Worm (Caenorhabditis elegans) whole organism, L2 larva: ENCODE data around the gene syx-2.

Experiments used
- C34F6.9 ChIP-seq: fragments of 150-350 bp; optimal IDR thresholded peaks from 2 replicates; lab custom pipeline; 2014; ENCODE audit warnings: missing biosample characterization, missing genetic modification characterization
- F13H6.1 ChIP-seq: sonication (generic microtip); optimal IDR thresholded peaks from 2 replicates; lab custom pipeline; 2016; ENCODE audit warnings: missing genetic modification characterization, missing compliant biosample characterization
- R02D3.7 ChIP-seq: fragments of 150-350 bp; optimal IDR thresholded peaks from 2 replicates; lab custom pipeline; 2014; ENCODE audit warnings: missing biosample characterization, missing genetic modification characterization
- Y55F3AM.14 ChIP-seq: fragments of 200-800 bp; sonication (Bioruptor generic); optimal IDR thresholded peaks from 2 replicates; lab custom pipeline; 2018; ENCODE audit warnings: mild to moderate bottlenecking, missing genetic modification characterization, missing compliant biosample characterization
- ZK546.5 ChIP-seq: sonication (generic microtip); optimal IDR thresholded peaks from 2 replicates; lab custom pipeline; 2017; ENCODE audit warnings: missing biosample characterization, missing genetic modification characterization
- alr-1 ChIP-seq: fragments of 150-350 bp; optimal IDR thresholded peaks from 2 replicates; lab custom pipeline; 2014; ENCODE audit warnings: missing biosample characterization, missing genetic modification characterization
- aly-2 ChIP-seq: fragments of 150-350 bp; optimal IDR thresholded peaks from 2 replicates; lab custom pipeline; 2014; ENCODE audit warnings: missing biosample characterization, missing genetic modification characterization
- ama-1 ChIP-seq: fragments of 150-350 bp; optimal IDR thresholded peaks from 2 replicates; lab custom pipeline; 2018; ENCODE audit warnings: inconsistent platforms
- blmp-1 ChIP-seq: sonication (generic microtip); optimal IDR thresholded peaks from 2 replicates; lab custom pipeline; 2017; ENCODE audit warnings: missing genetic modification characterization, mild to moderate bottlenecking, missing compliant biosample characterization, antibody characterized with exemption, moderate library complexity; ENCODE audit not compliant: insufficient read depth
- ceh-16 ChIP-seq: fragments of 150-350 bp; optimal IDR thresholded peaks from 2 replicates; lab custom pipeline; 2014; ENCODE audit warnings: missing biosample characterization, missing genetic modification characterization
- ceh-82 ChIP-seq: fragments of 150-350 bp; optimal IDR thresholded peaks from 2 replicates; lab custom pipeline; 2014; ENCODE audit warnings: missing biosample characterization, missing genetic modification characterization
- crh-2 ChIP-seq: sonication (generic microtip); optimal IDR thresholded peaks from 2 replicates; lab custom pipeline; 2017; ENCODE audit warnings: missing biosample characterization, missing genetic modification characterization
- dmd-4 ChIP-seq: sonication (generic microtip); optimal IDR thresholded peaks from 2 replicates; lab custom pipeline; 2017; ENCODE audit warnings: missing biosample characterization, missing genetic modification characterization
- egl-27 ChIP-seq: sonication (generic microtip); optimal IDR thresholded peaks from 3 replicates; lab custom pipeline; 2017; ENCODE audit warnings: missing biosample characterization, missing genetic modification reagents, missing genetic modification characterization
- elt-1 ChIP-seq: fragments of 150-350 bp; optimal IDR thresholded peaks from 2 replicates; lab custom pipeline; 2014; ENCODE audit warnings: missing biosample characterization, missing genetic modification characterization
- elt-3 ChIP-seq: sonication (generic microtip); optimal IDR thresholded peaks from 2 replicates; lab custom pipeline; 2017; ENCODE audit warnings: missing biosample characterization, missing genetic modification characterization
- fos-1 ChIP-seq: fragments of 150-350 bp; optimal IDR thresholded peaks from 2 replicates; lab custom pipeline; 2014; ENCODE audit warnings: missing biosample characterization, missing genetic modification characterization
- gmeb-1 ChIP-seq: fragments of 150-350 bp; optimal IDR thresholded peaks from 2 replicates; lab custom pipeline; 2014; ENCODE audit warnings: missing biosample characterization, missing genetic modification characterization
- lin-11 ChIP-seq: fragments of 150-350 bp; sonication (generic microtip); optimal IDR thresholded peaks from 2 replicates; lab custom pipeline; 2014; ENCODE audit warnings: missing biosample characterization, missing genetic modification characterization, inconsistent platforms, mixed read lengths
- lin-13 ChIP-seq: fragments of 150-350 bp; optimal IDR thresholded peaks from 2 replicates; lab custom pipeline; 2014; ENCODE audit warnings: missing biosample characterization, missing genetic modification reagents, missing genetic modification characterization
- lin-39 ChIP-seq: fragments of 150-350 bp; optimal IDR thresholded peaks from 2 replicates; lab custom pipeline; 2014; ENCODE audit warnings: missing biosample characterization, missing genetic modification reagents, missing genetic modification characterization
- lsy-2 ChIP-seq, 2 experiments: fragments of 150-350 bp in 1 of 2; sonication (generic microtip) in 1 of 2; optimal IDR thresholded peaks; 2 replicates each; lab custom pipeline; 2014 to 2017; ENCODE audit warnings: missing biosample characterization in 2 of 2, missing genetic modification characterization in 2 of 2
- mab-5 ChIP-seq: fragments of 150-350 bp; optimal IDR thresholded peaks from 2 replicates; lab custom pipeline; 2014; ENCODE audit warnings: missing biosample characterization, missing genetic modification characterization
- mbf-1 ChIP-seq: sonication (generic microtip); optimal IDR thresholded peaks from 2 replicates; lab custom pipeline; 2017; ENCODE audit warnings: missing biosample characterization, missing genetic modification characterization
- nhr-10 ChIP-seq: sonication (generic microtip); optimal IDR thresholded peaks from 2 replicates; lab custom pipeline; 2017; ENCODE audit warnings: missing biosample characterization, missing genetic modification characterization
- nhr-11 ChIP-seq: fragments of 150-350 bp; optimal IDR thresholded peaks from 2 replicates; lab custom pipeline; 2014; ENCODE audit warnings: missing biosample characterization, missing genetic modification characterization
- nhr-12 ChIP-seq: fragments of 150-350 bp; optimal IDR thresholded peaks from 2 replicates; lab custom pipeline; 2014; ENCODE audit warnings: missing biosample characterization, missing genetic modification characterization
- nhr-129 ChIP-seq: fragments of 150-350 bp; optimal IDR thresholded peaks from 2 replicates; lab custom pipeline; 2014; ENCODE audit warnings: missing biosample characterization, missing genetic modification characterization
- nhr-21 ChIP-seq: fragments of 150-350 bp; optimal IDR thresholded peaks from 2 replicates; lab custom pipeline; 2014; ENCODE audit warnings: missing biosample characterization, missing genetic modification characterization
- nhr-23 ChIP-seq: fragments of 150-350 bp; optimal IDR thresholded peaks from 2 replicates; lab custom pipeline; 2014; ENCODE audit warnings: missing biosample characterization, missing genetic modification reagents, missing genetic modification characterization
- nhr-237 ChIP-seq: fragments of 150-350 bp; optimal IDR thresholded peaks from 2 replicates; lab custom pipeline; 2014; ENCODE audit warnings: missing biosample characterization, missing genetic modification characterization
- nhr-25 ChIP-seq: fragments of 150-350 bp; sonication (generic microtip); optimal IDR thresholded peaks from 3 replicates; lab custom pipeline; 2014; ENCODE audit warnings: missing biosample characterization, missing genetic modification characterization
- nhr-6 ChIP-seq: fragments of 150-350 bp; optimal IDR thresholded peaks from 2 replicates; lab custom pipeline; 2014; ENCODE audit warnings: missing biosample characterization, missing genetic modification characterization
- nhr-77 ChIP-seq: fragments of 150-350 bp; optimal IDR thresholded peaks from 2 replicates; lab custom pipeline; 2014; ENCODE audit warnings: missing biosample characterization, missing genetic modification characterization
- peb-1 ChIP-seq: fragments of 150-350 bp; optimal IDR thresholded peaks from 2 replicates; lab custom pipeline; 2014; ENCODE audit warnings: missing biosample characterization, missing genetic modification characterization
- sem-4 ChIP-seq: fragments of 150-350 bp; optimal IDR thresholded peaks from 2 replicates; lab custom pipeline; 2014; ENCODE audit warnings: missing biosample characterization, missing genetic modification reagents, missing genetic modification characterization
- skn-1 ChIP-seq: sonication (generic microtip); optimal IDR thresholded peaks from 2 replicates; lab custom pipeline; 2017; ENCODE audit warnings: missing biosample characterization, missing genetic modification characterization
- sma-3 ChIP-seq: sonication (generic microtip); optimal IDR thresholded peaks from 2 replicates; lab custom pipeline; 2016; ENCODE audit warnings: missing genetic modification reagents, missing genetic modification characterization, missing compliant biosample characterization
- sma-9 ChIP-seq, 2 experiments: fragments of 150-350 bp in 1 of 2; sonication (generic microtip) in 1 of 2; optimal IDR thresholded peaks; 2 replicates each; lab custom pipeline; 2014 to 2016; ENCODE audit warnings: missing genetic modification characterization in 2 of 2, mild to moderate bottlenecking in 1 of 2, missing biosample characterization in 1 of 2, missing compliant biosample characterization in 1 of 2, missing genetic modification reagents in 1 of 2, moderate library complexity in 1 of 2
- snpc-4 ChIP-seq: fragments of 150-350 bp; optimal IDR thresholded peaks from 2 replicates; lab custom pipeline; 2014; ENCODE audit warnings: missing biosample characterization, missing genetic modification characterization
- unc-39 ChIP-seq: fragments of 150-350 bp; optimal IDR thresholded peaks from 2 replicates; lab custom pipeline; 2014; ENCODE audit warnings: missing biosample characterization, missing genetic modification characterization
- unc-55 ChIP-seq: fragments of 150-350 bp; sonication (generic microtip); optimal IDR thresholded peaks from 3 replicates; lab custom pipeline; 2014; ENCODE audit warnings: missing biosample characterization, missing genetic modification reagents, missing genetic modification characterization
- unc-62 ChIP-seq: fragments of 150-350 bp; optimal IDR thresholded peaks from 2 replicates; lab custom pipeline; 2014; ENCODE audit warnings: missing biosample characterization, missing genetic modification reagents, missing genetic modification characterization
- zag-1 ChIP-seq: fragments of 150-350 bp; optimal IDR thresholded peaks from 2 replicates; lab custom pipeline; 2014; ENCODE audit warnings: missing biosample characterization, missing genetic modification characterization
- ztf-1 ChIP-seq: fragments of 200-800 bp; sonication (Bioruptor generic); conservative IDR thresholded peaks from 2 replicates; pipeline ENCODE4 v1.3.6; 2022; ENCODE audit warnings: missing genetic modification characterization, missing compliant biosample characterization
- ztf-11 ChIP-seq: sonication (generic microtip); optimal IDR thresholded peaks from 2 replicates; lab custom pipeline; 2017; ENCODE audit warnings: missing biosample characterization, missing genetic modification characterization
- ztf-4 ChIP-seq: fragments of 150-350 bp; optimal IDR thresholded peaks from 2 replicates; lab custom pipeline; 2014; ENCODE audit warnings: missing biosample characterization, missing genetic modification characterization

Gene syx-2

ce11 chrX:13918143-13918542, 41.8 kb upstream of the syx-2 start:
- no peak for TF ChIP-seq ceh-16
- no peak for TF ChIP-seq zag-1 (tag; lab: Kevin White, UChicago)
- peak; percentile 16 for TF ChIP-seq crh-2 (tag; lab: Kevin White, UChicago)
- TF ChIP-seq nhr-237 (tag; lab: Kevin White, UChicago), result no peak
- no peak for TF ChIP-seq egl-27 (tag; lab: Kevin White, UChicago)
- no peak for TF ChIP-seq lin-11 (tag; lab: Kevin White, UChicago)
- TF ChIP-seq dmd-4 (tag; lab: Kevin White, UChicago), result no peak
- TF ChIP-seq ztf-1 (GFP tag; lab: Robert Waterston, UW), result no peak
- TF ChIP-seq fos-1 (tag; lab: Kevin White, UChicago), result no peak
- TF ChIP-seq ztf-11 (tag; lab: Kevin White, UChicago), result no peak
- TF ChIP-seq sma-3, result no peak
- TF ChIP-seq nhr-10 (tag; lab: Kevin White, UChicago), result no peak
- TF ChIP-seq nhr-11, result no peak
- TF ChIP-seq peb-1 (tag; lab: Kevin White, UChicago), result no peak
- no peak for TF ChIP-seq nhr-12 (tag; lab: Kevin White, UChicago)
- TF ChIP-seq snpc-4, result no peak
- peak; percentile 6 for TF ChIP-seq gmeb-1 (tag; lab: Kevin White, UChicago)
- peak in 1 of 2 experiments; percentile 46 for TF ChIP-seq lsy-2 (tag; optimal IDR thresholded peaks at IDR 0.05; lab: Kevin White, UChicago)
- no peak for TF ChIP-seq ZK546.5 (tag; lab: Kevin White, UChicago)
- no peak for TF ChIP-seq mab-5
- peak; percentile 46 for TF ChIP-seq unc-55 (GFP tag; lab: Kevin White, UChicago)

ce11 chrX:13920374-13920986, 39.5 kb upstream of the syx-2 start:
- TF ChIP-seq elt-3, result no peak
- TF ChIP-seq elt-1 (tag; lab: Kevin White, UChicago), result no peak
- TF ChIP-seq unc-39 (tag; lab: Kevin White, UChicago), result no peak
- peak; percentile 94 for TF ChIP-seq nhr-25 (tag; lab: Kevin White, UChicago)
- TF ChIP-seq nhr-21, result peak; percentile 59
- TF ChIP-seq nhr-237 (tag; lab: Kevin White, UChicago), result no peak
- no peak for TF ChIP-seq aly-2
- TF ChIP-seq ZK546.5 (tag; lab: Kevin White, UChicago), result no peak
- peak; percentile 27 for TF ChIP-seq fos-1 (tag; lab: Kevin White, UChicago)
- no peak for TF ChIP-seq skn-1 (tag; lab: Kevin White, UChicago)
- TF ChIP-seq nhr-23 (tag; lab: Kevin White, UChicago), result no peak
- TF ChIP-seq nhr-10 (tag; lab: Kevin White, UChicago), result no peak
- peak; percentile 88 for TF ChIP-seq sem-4 (tag; lab: Kevin White, UChicago)
- TF ChIP-seq lin-39 (tag; lab: Kevin White, UChicago), result no peak
- TF ChIP-seq C34F6.9 (tag; lab: Kevin White, UChicago), result peak; percentile 28
- TF ChIP-seq alr-1, result no peak
- TF ChIP-seq nhr-77 (tag; lab: Kevin White, UChicago), result no peak
- TF ChIP-seq sma-3, result peak; percentile 86
- TF ChIP-seq unc-55 (GFP tag; lab: Kevin White, UChicago), result peak; percentile 18
- peak; percentile 10 for TF ChIP-seq ztf-4 (tag; lab: Kevin White, UChicago)
- TF ChIP-seq lin-11 (tag; lab: Kevin White, UChicago), result no peak
- TF ChIP-seq mbf-1 (tag; lab: Kevin White, UChicago), result no peak
- TF ChIP-seq nhr-6, result peak; percentile 78
- TF ChIP-seq sma-9 (GFP tag; optimal IDR thresholded peaks at IDR 0.05; lab: Kevin White, UChicago), result peak; percentile 50
- TF ChIP-seq sma-9 (tag; optimal IDR thresholded peaks at IDR 0.05; lab: Kevin White, UChicago), result no peak
- peak; percentile 53 for TF ChIP-seq nhr-129 (tag; lab: Kevin White, UChicago)
- TF ChIP-seq zag-1 (tag; lab: Kevin White, UChicago), result no peak
- no peak for TF ChIP-seq nhr-12 (tag; lab: Kevin White, UChicago)
- TF ChIP-seq ztf-1 (GFP tag; lab: Robert Waterston, UW), result no peak
- peak; percentile 31 for TF ChIP-seq gmeb-1 (tag; lab: Kevin White, UChicago)
- peak; percentile 74 for TF ChIP-seq crh-2 (tag; lab: Kevin White, UChicago)
- TF ChIP-seq ceh-16, result peak; percentile 52
- peak; percentile 83 for TF ChIP-seq egl-27 (tag; lab: Kevin White, UChicago)
- no peak for TF ChIP-seq Y55F3AM.14 (GFP tag; lab: Kevin White, UChicago)
- no peak for TF ChIP-seq snpc-4
- peak; percentile 33 for TF ChIP-seq blmp-1 (tag; lab: Kevin White, UChicago)
- no peak for TF ChIP-seq ztf-11 (tag; lab: Kevin White, UChicago)
- TF ChIP-seq peb-1 (tag; lab: Kevin White, UChicago), result no peak
- peak; percentile 40 for TF ChIP-seq lin-13 (GFP tag; lab: Kevin White, UChicago)
- peak in 1 of 2 experiments; percentile 38 for TF ChIP-seq lsy-2 (tag; optimal IDR thresholded peaks at IDR 0.05; lab: Kevin White, UChicago)
- TF ChIP-seq nhr-11, result no peak
- TF ChIP-seq ceh-82 (tag; lab: Kevin White, UChicago), result no peak
- TF ChIP-seq dmd-4 (tag; lab: Kevin White, UChicago), result no peak
- no peak for TF ChIP-seq R02D3.7
- no peak for TF ChIP-seq ama-1 (lab: Kevin White, UChicago)
- no peak for TF ChIP-seq unc-62 (GFP tag; lab: Kevin White, UChicago)
- TF ChIP-seq F13H6.1 (tag; lab: Kevin White, UChicago), result peak; percentile 60
